Worm (Caenorhabditis elegans) whole organism, late embryonic: ENCODE results near the gene egl-5.

ENCODE experiments used
- C38D4.7 ChIP-seq: fragments of 200-800 bp; sonication (Bioruptor generic); optimal IDR thresholded peaks from 2 replicates; lab custom pipeline; 2018; ENCODE audit warnings: mild to moderate bottlenecking, missing genetic modification characterization, moderate library complexity, missing compliant biosample characterization
- K02D7.2 ChIP-seq: sonication (generic microtip); optimal IDR thresholded peaks from 2 replicates; lab custom pipeline; 2017; ENCODE audit warnings: mild to moderate bottlenecking, missing genetic modification characterization, missing compliant biosample characterization
- ahr-1 ChIP-seq: sonication (generic microtip); optimal IDR thresholded peaks from 2 replicates; lab custom pipeline; 2016; ENCODE audit warnings: missing genetic modification characterization, missing compliant biosample characterization
- ceh-48 ChIP-seq: sonication (generic microtip); optimal IDR thresholded peaks from 2 replicates; lab custom pipeline; 2016; ENCODE audit warnings: missing genetic modification characterization, inconsistent platforms, missing compliant biosample characterization
- elt-4 ChIP-seq: sonication (generic microtip); optimal IDR thresholded peaks from 2 replicates; lab custom pipeline; 2016; ENCODE audit warnings: missing genetic modification characterization, missing compliant biosample characterization
- hlh-30 ChIP-seq: sonication (generic microtip); optimal IDR thresholded peaks from 2 replicates; lab custom pipeline; 2017; ENCODE audit warnings: antibody characterized with exemption, missing genetic modification characterization, missing compliant biosample characterization; ENCODE audit not compliant: insufficient read depth
- lin-11 ChIP-seq: fragments of 200-800 bp; sonication (Bioruptor generic); optimal IDR thresholded peaks from 2 replicates; lab custom pipeline; 2018; ENCODE audit warnings: mild to moderate bottlenecking, missing genetic modification characterization, missing compliant biosample characterization
- pqm-1 ChIP-seq: sonication (generic microtip); optimal IDR thresholded peaks from 2 replicates; lab custom pipeline; 2016; ENCODE audit warnings: missing genetic modification characterization, missing compliant biosample characterization
- unc-55 ChIP-seq: sonication (generic microtip); optimal IDR thresholded peaks from 2 replicates; lab custom pipeline; 2017; ENCODE audit warnings: missing biosample characterization, missing genetic modification reagents, missing genetic modification characterization

egl-5 gene

ce11 chrIII:7866189-7866588 lies 52.0 kb downstream of the egl-5 start, which contains the start of gene cup-4:
TSS of gene cup-4 (plus strand) at chrIII:7866489.
- TF ChIP-seq elt-4 (tag; lab: Kevin White, UChicago) (no peak), K02D7.2 (no peak), pqm-1 (tag; lab: Kevin White, UChicago) (no peak), ahr-1 (no peak), lin-11 (tag; lab: Kevin White, UChicago) (no peak), hlh-30 (tag; lab: Kevin White, UChicago) (no peak), ceh-48 (tag; lab: Kevin White, UChicago) (no peak), C38D4.7 (no peak), unc-55 (GFP tag; lab: Kevin White, UChicago) (no peak)
- TF ChIP-seq, all 69 proteins: peak for 0
